Fruit fly (Drosophila melanogaster): Measurements from ENCODE around the gene CG4229.

DNA sequence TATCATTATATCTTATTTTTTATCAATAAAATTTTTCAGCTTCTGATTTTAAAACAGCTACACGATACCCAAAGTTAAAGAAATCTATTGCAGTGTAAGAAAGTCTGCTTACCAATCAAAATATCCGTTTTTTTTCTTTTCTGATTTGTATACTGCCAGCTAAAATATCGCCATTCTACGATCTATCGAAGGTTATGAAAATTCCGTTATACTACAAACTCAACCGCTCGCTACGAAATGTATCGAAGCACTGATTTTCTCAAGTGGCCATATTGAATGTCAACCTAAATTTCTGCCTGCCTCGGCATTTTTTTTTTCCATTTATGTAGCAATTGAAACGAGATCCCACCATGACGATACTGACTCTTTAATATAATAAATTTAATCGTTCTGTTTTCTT lies 23.4 kb downstream of the CG4229 start, which contains the start of gene nxf2:
- TF ChIP-seq Jra (GFP tag; optimal IDR thresholded peaks at IDR 0.05) (no peak), br (GFP tag; optimal IDR thresholded peaks at IDR 0.05) (no peak), CG9705 (GFP tag; optimal IDR thresholded peaks at IDR 0.05) (no peak), ey (GFP tag; optimal IDR thresholded peaks at IDR 0.05) (no peak), psq (GFP tag; optimal IDR thresholded peaks at IDR 0.05) (no peak), brk (GFP tag; optimal IDR thresholded peaks at IDR 0.05) (no peak)
